Worm (Caenorhabditis elegans) whole organism, early embryonic: Measurements from ENCODE around the gene sta-1.
"Not testable (repeated sequence)": the region's sequence is repeated elsewhere in the genome, so short reads cannot be mapped to it uniquely, and the experiment has no call there.

Source experiments
- B0310.2 ChIP-seq: sonication (generic microtip); optimal IDR thresholded peaks from 2 replicates; lab custom pipeline; 2016; ENCODE audit warnings: mild to moderate bottlenecking, missing genetic modification characterization, missing compliant biosample characterization
- ama-1 ChIP-seq: fragments of 150-350 bp; optimal IDR thresholded peaks from 2 replicates; lab custom pipeline; 2014
- ceh-13 ChIP-seq: fragments of 200-800 bp; sonication (Bioruptor generic); optimal IDR thresholded peaks from 2 replicates; lab custom pipeline; 2018; ENCODE audit warnings: mild to moderate bottlenecking, missing genetic modification characterization, missing compliant biosample characterization
- ceh-36 ChIP-seq: sonication (generic microtip); optimal IDR thresholded peaks from 2 replicates; lab custom pipeline; 2016; ENCODE audit warnings: missing genetic modification characterization, inconsistent platforms, missing compliant biosample characterization
- flt-1 ChIP-seq: fragments of 200-800 bp; sonication (Bioruptor generic); IDR thresholded peaks from 2 replicates; pipeline ENCODE4 v1.3.6; 2022; ENCODE audit warnings: missing genetic modification characterization, missing compliant biosample characterization
- hmbx-1 ChIP-seq: sonication (generic microtip); optimal IDR thresholded peaks from 2 replicates; lab custom pipeline; 2016; ENCODE audit warnings: mild to moderate bottlenecking, missing genetic modification characterization, missing compliant biosample characterization
- hmg-4 ChIP-seq: fragments of 200-800 bp; sonication (Bioruptor generic); optimal IDR thresholded peaks from 2 replicates; lab custom pipeline; 2018; ENCODE audit warnings: mild to moderate bottlenecking, missing genetic modification characterization, missing compliant biosample characterization
- pes-1 ChIP-seq: fragments of 200-800 bp; sonication (Bioruptor generic); IDR thresholded peaks from 2 replicates; pipeline ENCODE4 v1.3.6; 2022; ENCODE audit warnings: missing genetic modification reagents, missing genetic modification characterization, missing compliant biosample characterization
- scrt-1 ChIP-seq: fragments of 200-800 bp; sonication (Bioruptor generic); IDR thresholded peaks from 2 replicates; pipeline ENCODE4 v1.3.6; 2022; ENCODE audit warnings: missing genetic modification characterization, missing compliant biosample characterization
- tbx-11 ChIP-seq: fragments of 200-800 bp; sonication (Bioruptor generic); IDR thresholded peaks from 2 replicates; pipeline ENCODE4 v1.3.6; 2022; ENCODE audit warnings: missing genetic modification characterization, missing compliant biosample characterization
- tra-4 ChIP-seq: sonication (generic microtip); optimal IDR thresholded peaks from 2 replicates; lab custom pipeline; 2017; ENCODE audit warnings: missing genetic modification characterization, missing compliant biosample characterization

DNA sequence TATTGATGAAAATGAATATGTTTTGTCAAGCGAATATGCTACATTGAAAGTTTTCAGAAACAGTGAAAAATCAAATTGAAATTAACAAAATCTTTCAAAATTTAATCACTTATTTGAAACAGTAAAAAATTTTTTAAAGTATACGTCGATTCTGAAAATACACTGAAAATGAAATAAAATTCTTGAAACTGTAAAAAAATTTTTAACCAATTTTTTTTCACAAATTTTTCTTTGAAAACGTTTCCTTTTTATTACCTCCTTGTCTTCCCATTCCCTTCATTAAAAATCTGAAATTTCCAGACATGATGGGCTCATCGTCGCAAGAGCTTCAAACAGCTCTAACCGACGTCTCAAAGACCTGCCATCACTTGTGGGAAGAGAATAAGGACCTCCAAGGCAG, at the start of gene sta-1:
- not testable (repeated sequence) for TF ChIP-seq ama-1 (lab: Kevin White, UChicago); flt-1; hmg-4; B0310.2 (tag; lab: Kevin White, UChicago); tbx-11 (GFP tag; lab: Robert Waterston, UW); tra-4; pes-1; ceh-13 (GFP tag; lab: Kevin White, UChicago); scrt-1 (GFP tag; lab: Robert Waterston, UW); ceh-36; hmbx-1
